Fruit fly (Drosophila melanogaster) whole organism, embryonic: ENCODE results near the gene CG16710.
A peak's percentile ranks its signal among the peaks of the same experiment; 100 is the strongest.

ENCODE experiments used
- CG10543 ChIP-seq: fragments of 200-800 bp; sonication (Bioruptor generic); optimal IDR thresholded peaks from 3 replicates; lab custom pipeline; 2017; ENCODE audit warnings: missing biosample characterization, mild to moderate bottlenecking, missing genetic modification characterization, moderate library complexity
- CG10565 ChIP-seq: fragments of 200-800 bp; sonication (Bioruptor generic); optimal IDR thresholded peaks from 3 replicates; lab custom pipeline; 2016; ENCODE audit warnings: missing biosample characterization, mild to moderate bottlenecking, missing genetic modification characterization
- CG11560 ChIP-seq: fragments of 200-800 bp; sonication (Bioruptor generic); IDR thresholded peaks from 3 replicates; pipeline ENCODE4 v1.3.6; 2022; ENCODE audit warnings: missing biosample characterization, missing genetic modification characterization
- CG12299 ChIP-seq: fragments of 200-800 bp; sonication (Bioruptor generic); optimal IDR thresholded peaks from 2 replicates; lab custom pipeline; 2018; ENCODE audit warnings: missing biosample characterization, mild to moderate bottlenecking, missing genetic modification characterization
- CG12391 ChIP-seq: fragments of 200-800 bp; sonication (Bioruptor generic); optimal IDR thresholded peaks from 3 replicates; lab custom pipeline; 2018; ENCODE audit warnings: missing biosample characterization, mild to moderate bottlenecking, missing genetic modification characterization, moderate library complexity
- CG13123 ChIP-seq: fragments of 200-800 bp; sonication (Bioruptor generic); optimal IDR thresholded peaks from 2 replicates; lab custom pipeline; 2016; ENCODE audit warnings: missing biosample characterization, missing genetic modification characterization
- CG14965 ChIP-seq: fragments of 200-800 bp; sonication (Bioruptor generic); optimal IDR thresholded peaks from 2 replicates; lab custom pipeline; 2016; ENCODE audit warnings: missing biosample characterization, missing genetic modification characterization, borderline replicate concordance
- CG15011 ChIP-seq: fragments of 200-800 bp; sonication (Bioruptor generic); optimal IDR thresholded peaks from 3 replicates; lab custom pipeline; 2018; ENCODE audit warnings: missing biosample characterization, mild to moderate bottlenecking, missing genetic modification characterization
- CG16779 ChIP-seq: fragments of 200-800 bp; sonication (Bioruptor generic); IDR thresholded peaks from 2 replicates; pipeline ENCODE4 v1.3.6; 2022; ENCODE audit warnings: missing biosample characterization, missing genetic modification characterization
- CG16863 ChIP-seq: fragments of 200-800 bp; sonication (Bioruptor generic); optimal IDR thresholded peaks from 3 replicates; lab custom pipeline; 2016; ENCODE audit warnings: missing biosample characterization, missing genetic modification characterization
- CG18262 ChIP-seq: fragments of 200-800 bp; optimal IDR thresholded peaks from 3 replicates; lab custom pipeline; 2019; ENCODE audit warnings: missing biosample characterization, mild to moderate bottlenecking, missing genetic modification characterization, moderate library complexity
- CG32767 ChIP-seq: fragments of 200-800 bp; sonication (Bioruptor generic); IDR thresholded peaks from 2 replicates; pipeline ENCODE4 v1.3.6; 2022; ENCODE audit warnings: missing biosample characterization, missing genetic modification characterization
- CG33557 ChIP-seq: fragments of 200-800 bp; sonication (Bioruptor generic); optimal IDR thresholded peaks from 2 replicates; lab custom pipeline; 2019; ENCODE audit warnings: missing biosample characterization, mild to moderate bottlenecking, missing genetic modification characterization, moderate library complexity
- CG3407 ChIP-seq: fragments of 200-800 bp; sonication (Bioruptor generic); optimal IDR thresholded peaks from 2 replicates; lab custom pipeline; 2018; ENCODE audit warnings: missing biosample characterization, mild to moderate bottlenecking, missing genetic modification characterization
- CG3726 ChIP-seq: fragments of 200-800 bp; sonication (Bioruptor generic); IDR thresholded peaks from 3 replicates; pipeline ENCODE4, ENCODE4 v1.3.6; 2022; ENCODE audit warnings: missing biosample characterization, missing genetic modification characterization
- CG4820 ChIP-seq: fragments of 200-800 bp; sonication (Bioruptor generic); optimal IDR thresholded peaks from 3 replicates; lab custom pipeline; 2016; ENCODE audit warnings: missing biosample characterization, missing genetic modification characterization
- CG6272 ChIP-seq: fragments of 200-800 bp; sonication (Bioruptor generic); IDR thresholded peaks from 2 replicates; pipeline ENCODE4 v1.3.6; 2022; ENCODE audit warnings: missing biosample characterization, missing genetic modification characterization
- CG6654 ChIP-seq: fragments of 200-800 bp; sonication (Bioruptor generic); optimal IDR thresholded peaks from 2 replicates; lab custom pipeline; 2017; ENCODE audit warnings: missing biosample characterization, mild to moderate bottlenecking, missing genetic modification characterization
- CG6689 ChIP-seq: fragments of 200-800 bp; sonication (Bioruptor generic); IDR thresholded peaks from 2 replicates; pipeline ENCODE4 v1.3.6; 2022; ENCODE audit warnings: missing biosample characterization, missing genetic modification characterization
- CG8359 ChIP-seq: fragments of 200-800 bp; sonication (Bioruptor generic); optimal IDR thresholded peaks from 2 replicates; lab custom pipeline; 2017; ENCODE audit warnings: missing biosample characterization, mild to moderate bottlenecking, missing genetic modification characterization, borderline replicate concordance
- CHES-1-like ChIP-seq: fragments of 200-800 bp; sonication (Bioruptor generic); optimal IDR thresholded peaks from 2 replicates; lab custom pipeline; 2016; ENCODE audit warnings: missing biosample characterization, missing genetic modification characterization
- Dad ChIP-seq: fragments of 200-800 bp; sonication (Bioruptor generic); optimal IDR thresholded peaks from 3 replicates; lab custom pipeline; 2016; ENCODE audit warnings: missing biosample characterization, missing genetic modification characterization
- H2.0 ChIP-seq: fragments of 200-800 bp; sonication (Bioruptor generic); IDR thresholded peaks from 2 replicates; pipeline ENCODE4 v1.3.6; 2022; ENCODE audit warnings: missing biosample characterization, missing genetic modification characterization
- Hr78 ChIP-seq, 2 experiments: fragments of 200-800 bp in 1 of 2; fragments of >200 bp in 1 of 2; sonication (Bioruptor generic) in 1 of 2; optimal IDR thresholded peaks; 2 replicates each; lab custom pipeline; 2017 to 2019; ENCODE audit warnings: missing biosample characterization in 2 of 2, missing genetic modification characterization in 2 of 2, mild to moderate bottlenecking in 1 of 2, moderate library complexity in 1 of 2
- MTF-1 ChIP-seq: fragments of 200-800 bp; sonication (Bioruptor generic); optimal IDR thresholded peaks from 2 replicates; lab custom pipeline; 2018; ENCODE audit warnings: missing biosample characterization, mild to moderate bottlenecking, missing genetic modification characterization, borderline replicate concordance
- Med ChIP-seq: fragments of 200-800 bp; sonication (Bioruptor generic); peaks from one replicate; lab custom pipeline; 2016; ENCODE audit warnings: missing biosample characterization, missing genetic modification characterization, mild to moderate bottlenecking, inconsistent platforms, moderate library complexity
- Myb ChIP-seq: fragments of 200-800 bp; sonication (Bioruptor generic); optimal IDR thresholded peaks from 2 replicates; lab custom pipeline; 2016; ENCODE audit warnings: missing biosample characterization, missing genetic modification characterization
- Optix ChIP-seq: fragments of 200-800 bp; sonication (Bioruptor generic); IDR thresholded peaks from 3 replicates; pipeline ENCODE4 v1.3.6; 2022; ENCODE audit warnings: missing biosample characterization, missing genetic modification characterization
- Side ChIP-seq: fragments of 200-800 bp; sonication (Bioruptor generic); optimal IDR thresholded peaks from 2 replicates; lab custom pipeline; 2016; ENCODE audit warnings: missing biosample characterization, missing genetic modification characterization
- Tbp ChIP-seq: fragments of >200 bp; optimal IDR thresholded peaks from 2 replicates; lab custom pipeline; 2018; ENCODE audit warnings: missing biosample characterization, missing genetic modification characterization
- cwo ChIP-seq: fragments of 200-800 bp; sonication (Bioruptor generic); optimal IDR thresholded peaks from 3 replicates; lab custom pipeline; 2017; ENCODE audit warnings: missing biosample characterization, missing genetic modification characterization, mild to moderate bottlenecking, moderate library complexity, missing genetic modification reagents
- dimm ChIP-seq: fragments of 200-800 bp; sonication (Bioruptor generic); IDR thresholded peaks from 2 replicates; pipeline ENCODE4 v1.3.6; 2022; ENCODE audit warnings: missing biosample characterization, missing genetic modification characterization
- eyg ChIP-seq: fragments of 200-800 bp; sonication (Bioruptor generic); optimal IDR thresholded peaks from 3 replicates; lab custom pipeline; 2016; ENCODE audit warnings: missing biosample characterization, missing genetic modification characterization
- fd96Cb ChIP-seq: fragments of 200-800 bp; sonication (Bioruptor generic); optimal IDR thresholded peaks from 2 replicates; lab custom pipeline; 2018; ENCODE audit warnings: missing biosample characterization, mild to moderate bottlenecking, missing genetic modification characterization, moderate library complexity
- fru ChIP-seq: fragments of >200 bp; optimal IDR thresholded peaks from 2 replicates; lab custom pipeline; 2017
- ftz-f1 ChIP-seq: fragments of 200-800 bp; sonication (Bioruptor generic); optimal IDR thresholded peaks from 2 replicates; lab custom pipeline; 2016; ENCODE audit warnings: missing biosample characterization, missing genetic modification characterization
- gce ChIP-seq: fragments of 200-800 bp; sonication (Bioruptor generic); IDR thresholded peaks from 3 replicates; pipeline ENCODE4 v1.3.6; 2022; ENCODE audit warnings: missing biosample characterization, missing genetic modification characterization
- ind ChIP-seq: fragments of 200-800 bp; sonication (Bioruptor generic); optimal IDR thresholded peaks from 3 replicates; lab custom pipeline; 2016; ENCODE audit warnings: missing biosample characterization, missing genetic modification characterization
- insv ChIP-seq, 2 experiments: fragments of 200-800 bp; sonication (Bioruptor generic); optimal IDR thresholded peaks; 3 replicates each; lab custom pipeline; 2016 to 2018; ENCODE audit warnings: missing biosample characterization in 2 of 2, missing genetic modification characterization in 2 of 2
- kay ChIP-seq: fragments of 200-800 bp; sonication (Bioruptor generic); optimal IDR thresholded peaks from 2 replicates; lab custom pipeline; 2016; ENCODE audit warnings: missing biosample characterization, missing genetic modification characterization
- luna ChIP-seq: fragments of 200-800 bp; sonication (Bioruptor generic); optimal IDR thresholded peaks from 2 replicates; lab custom pipeline; 2016; ENCODE audit warnings: missing biosample characterization, missing genetic modification characterization
- mam ChIP-seq: fragments of 200-800 bp; sonication (Bioruptor generic); optimal IDR thresholded peaks from 3 replicates; lab custom pipeline; 2016; ENCODE audit warnings: missing biosample characterization, missing genetic modification characterization
- pita ChIP-seq: fragments of 200-800 bp; sonication (Bioruptor generic); optimal IDR thresholded peaks from 2 replicates; lab custom pipeline; 2017; ENCODE audit warnings: missing biosample characterization, mild to moderate bottlenecking, missing genetic modification characterization
- slou ChIP-seq: fragments of 200-800 bp; sonication (Bioruptor generic); optimal IDR thresholded peaks from 3 replicates; lab custom pipeline; 2016; ENCODE audit warnings: missing biosample characterization, missing genetic modification characterization
- stc ChIP-seq: fragments of 200-800 bp; sonication (Bioruptor generic); IDR thresholded peaks from 2 replicates; pipeline ENCODE4 v1.3.6; 2022; ENCODE audit warnings: missing biosample characterization, missing genetic modification characterization
- tin ChIP-seq: fragments of 200-800 bp; sonication (Bioruptor generic); optimal IDR thresholded peaks from 3 replicates; lab custom pipeline; 2016; ENCODE audit warnings: missing biosample characterization, missing genetic modification characterization
- ttk ChIP-seq: fragments of 200-800 bp; sonication (Bioruptor generic); IDR thresholded peaks from 2 replicates; pipeline ENCODE4 v2.1.2; 2022; ENCODE audit warnings: missing biosample characterization, missing genetic modification characterization
- unpg ChIP-seq: fragments of 200-800 bp; sonication (Bioruptor generic); optimal IDR thresholded peaks from 3 replicates; lab custom pipeline; 2018; ENCODE audit warnings: missing biosample characterization, mild to moderate bottlenecking, missing genetic modification characterization, moderate library complexity
- zen2 ChIP-seq: fragments of 200-800 bp; sonication (Bioruptor generic); IDR thresholded peaks from 3 replicates; pipeline ENCODE4 v1.3.6; 2022; ENCODE audit warnings: missing biosample characterization, missing genetic modification characterization; ENCODE audit not compliant: partially characterized antibody
- zf30C ChIP-seq: fragments of 200-800 bp; sonication (Bioruptor generic); optimal IDR thresholded peaks from 3 replicates; lab custom pipeline; 2018; ENCODE audit warnings: missing biosample characterization, mild to moderate bottlenecking, missing genetic modification characterization

The CG16710 gene

DNA sequence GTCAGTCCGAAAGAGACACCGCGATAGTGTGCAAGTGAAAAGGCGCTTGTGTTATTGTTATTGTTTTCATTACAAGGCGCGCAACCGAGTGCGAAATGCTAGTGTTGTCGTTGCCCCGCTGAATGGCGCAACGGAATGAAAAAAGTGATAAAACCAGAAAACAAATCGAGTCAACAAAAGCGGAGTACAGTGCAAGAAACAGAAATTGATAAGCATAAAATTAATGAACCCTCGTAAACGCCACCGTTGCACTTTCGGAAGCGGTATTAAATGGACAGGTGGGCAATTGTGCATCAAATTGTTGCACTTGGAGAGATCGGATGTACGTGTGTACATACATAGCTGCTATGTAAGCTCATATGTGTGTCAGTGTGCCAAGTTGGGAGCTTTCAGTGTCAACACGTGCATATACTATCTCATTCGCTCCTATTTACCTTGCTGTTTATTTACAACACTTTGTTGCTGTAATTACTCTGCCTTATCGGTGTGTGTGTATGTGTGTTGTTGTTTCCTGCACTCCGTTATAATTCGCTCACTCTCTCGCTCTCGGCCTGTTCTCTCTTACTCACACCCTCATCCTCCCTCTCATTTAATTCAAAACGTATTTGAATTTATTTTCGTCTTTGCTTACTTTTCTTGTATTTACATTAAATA lies 41.2 kb downstream of the CG16710 start (continued):
- TF ChIP-seq CG16779 (no peak), CG11560 (no peak), Side (peak; percentile 49), zen2 (GFP tag; lab: Robert Waterston, UW) (no peak), CG4820 (no peak), CG6654 (no peak), luna (GFP tag; lab: Kevin White, UChicago) (no peak), ttk (GFP tag; lab: Robert Waterston, UW) (peak; percentile 36; the same call in 1 of the 2 replicates), stc (peak; percentile 73), CG33557 (GFP tag; lab: Kevin White, UChicago) (peak; percentile 30), MTF-1 (GFP tag; lab: Kevin White, UChicago) (peak; percentile 95), CG13123 (GFP tag; lab: Kevin White, UChicago) (peak; percentile 48), Myb (peak; percentile 22), slou (GFP tag; lab: Kevin White, UChicago) (no peak), CG14965 (GFP tag; lab: Kevin White, UChicago) (peak; percentile 63), ind (GFP tag; lab: Kevin White, UChicago) (peak; percentile 18), cwo (GFP tag; lab: Kevin White, UChicago) (peak; percentile 73), CG12299 (peak; percentile 51), mam (GFP tag; lab: Kevin White, UChicago) (no peak), zf30C (GFP tag; lab: Kevin White, UChicago) (no peak), CG3726 (GFP tag; lab: Robert Waterston, UW) (peak; percentile 79; the same call in 2 of the 3 replicates), CG6272 (GFP tag; lab: Robert Waterston, UW) (no peak), CG18262 (tag; lab: Kevin White, UChicago) (peak; percentile 9), CG10565 (GFP tag; lab: Kevin White, UChicago) (no peak), pita (GFP tag; lab: Kevin White, UChicago) (no peak), Med (GFP tag; lab: Kevin White, UChicago) (peak; percentile 97), Tbp (GFP tag; lab: Kevin White, UChicago) (no peak), CG12391 (tag; lab: Kevin White, UChicago) (no peak), CG6689 (GFP tag; lab: Robert Waterston, UW) (no peak), tin (GFP tag; lab: Kevin White, UChicago) (no peak), Dad (GFP tag; lab: Kevin White, UChicago) (no peak), CHES-1-like (GFP tag; lab: Kevin White, UChicago) (peak; percentile 6), H2.0 (no peak), kay (GFP tag; lab: Kevin White, UChicago) (peak; percentile 41), insv (GFP tag; optimal IDR thresholded peaks at IDR 0.05; lab: Kevin White, UChicago) (peak in 1 of 2 experiments; percentile 32), CG32767 (GFP tag; lab: Robert Waterston, UW) (peak; percentile 47), Optix (GFP tag; lab: Robert Waterston, UW) (peak; percentile 42; the same call in 1 of the 3 replicates), fru (no peak), fd96Cb (tag; lab: Kevin White, UChicago) (peak; percentile 3), Hr78 (GFP tag; optimal IDR thresholded peaks at IDR 0.05; lab: Kevin White, UChicago) (no peak), dimm (GFP tag; lab: Robert Waterston, UW) (peak; percentile 39; the same call in 1 of the 2 replicates), ftz-f1 (GFP tag; lab: Kevin White, UChicago) (no peak), CG10543 (GFP tag; lab: Kevin White, UChicago) (peak; percentile 44), CG3407 (GFP tag; lab: Kevin White, UChicago) (peak; percentile 75), CG16863 (GFP tag; lab: Kevin White, UChicago) (no peak), CG15011 (GFP tag; lab: Kevin White, UChicago) (no peak), eyg (GFP tag; lab: Kevin White, UChicago) (peak; percentile 75), unpg (GFP tag; lab: Kevin White, UChicago) (no peak), CG8359 (GFP tag; lab: Kevin White, UChicago) (peak; percentile 52), gce (GFP tag; lab: Robert Waterston, UW) (peak; percentile 91)
